Worm (Caenorhabditis elegans) whole organism, L1 larva: ENCODE results near the gene C14A6.6.

Experiments
- ces-1 ChIP-seq: fragments of 150-350 bp; optimal IDR thresholded peaks from 2 replicates; lab custom pipeline; 2014; ENCODE audit warnings: missing biosample characterization, missing genetic modification reagents, missing genetic modification characterization
- lin-39 ChIP-seq: fragments of 150-350 bp; optimal IDR thresholded peaks from 2 replicates; lab custom pipeline; 2014; ENCODE audit warnings: missing biosample characterization, missing genetic modification reagents, missing genetic modification characterization
- nhr-76 ChIP-seq: sonication (generic microtip); optimal IDR thresholded peaks from 2 replicates; lab custom pipeline; 2017; ENCODE audit warnings: missing biosample characterization, missing genetic modification characterization
- swsn-7 ChIP-seq: sonication (generic microtip); optimal IDR thresholded peaks from 2 replicates; lab custom pipeline; 2016; ENCODE audit warnings: missing genetic modification characterization, missing compliant biosample characterization

DNA sequence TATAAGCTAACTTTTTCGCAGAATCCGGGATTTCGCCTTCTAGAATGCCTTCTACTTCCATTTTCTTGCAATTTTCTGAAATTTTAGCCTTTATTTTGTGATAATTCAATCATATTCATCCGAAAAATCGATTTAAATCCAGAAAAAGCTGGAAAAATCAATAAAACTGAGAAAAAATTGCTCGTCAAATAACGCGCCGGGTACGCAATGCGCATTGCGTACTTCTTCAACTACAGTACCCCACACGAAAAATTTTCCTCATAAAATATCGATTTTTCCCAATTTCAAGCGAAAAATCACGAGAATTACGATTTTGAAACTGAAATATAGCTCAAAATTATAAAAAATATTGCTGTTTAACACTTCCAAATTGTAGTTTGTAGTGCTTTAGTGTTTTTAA is 36.0 kb downstream of the C14A6.6 start, which contains the start of gene Y37H2A.12:
- TF ChIP-seq lin-39 (tag; lab: Kevin White, UChicago) (no peak), swsn-7 (no peak), ces-1 (no peak), nhr-76 (no peak)
